Worm (Caenorhabditis elegans): ENCODE data around the gene C32D5.4.

Gene C32D5.4

DNA sequence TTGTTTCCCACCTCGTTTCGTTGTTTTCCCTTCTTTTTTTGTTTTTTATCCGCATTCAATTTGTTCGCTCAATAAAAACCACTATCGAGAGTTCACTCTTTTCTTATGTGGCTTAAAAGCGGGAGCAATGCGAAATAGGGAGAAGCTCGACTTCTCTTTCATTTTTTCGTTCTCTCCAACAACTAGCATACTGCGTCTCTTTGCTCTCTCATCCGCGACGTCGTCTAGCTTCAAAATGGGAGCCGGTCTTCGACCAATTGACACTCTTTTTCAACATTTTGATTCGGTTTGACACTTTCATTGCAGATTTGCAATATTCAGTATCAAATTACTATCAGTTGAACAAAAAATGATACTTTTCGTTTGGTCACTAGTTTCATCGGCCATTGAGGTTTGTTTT lies 49.0 kb downstream of the C32D5.4 start, which contains the start of gene bpl-1:
Gene bpl-1, plus strand, starts transcription at position 301 of the 400 bp plus-strand sequence.
- TF ChIP-seq sea-2 (GFP tag; IDR thresholded peaks at IDR 0.05) (no peak), nfyb-1 (GFP tag; IDR thresholded peaks at IDR 0.05) (0 out of 2 replicates have a peak, but pooled peaks have one; percentile 15)

Data from whole organism, young adult.